Worm (Caenorhabditis elegans) whole organism, young adult: Measurements from ENCODE around the gene F26A10.2.

Experiments
- F23B12.7 ChIP-seq: sonication (generic microtip); optimal IDR thresholded peaks from 2 replicates; lab custom pipeline; 2017; ENCODE audit warnings: missing genetic modification characterization, mild to moderate bottlenecking, missing compliant biosample characterization, antibody characterized with exemption, moderate library complexity; ENCODE audit not compliant: insufficient read depth
- F33H1.4 ChIP-seq: fragments of 200-800 bp; sonication (Bioruptor generic); IDR thresholded peaks from 2 replicates; pipeline ENCODE4 v1.3.6; 2022; ENCODE audit warnings: missing genetic modification reagents, missing genetic modification characterization, missing compliant biosample characterization
- F37B4.10 ChIP-seq: fragments of 200-800 bp; sonication (Bioruptor generic); IDR thresholded peaks from 2 replicates; pipeline ENCODE4 v1.3.6; 2022; ENCODE audit warnings: missing genetic modification characterization, missing compliant biosample characterization
- F55B11.4 ChIP-seq: sonication (generic microtip); optimal IDR thresholded peaks from 2 replicates; lab custom pipeline; 2016; ENCODE audit warnings: missing compliant biosample characterization, missing genetic modification characterization, borderline replicate concordance; ENCODE audit not compliant: insufficient read depth
- ceh-27 ChIP-seq: fragments of 200-800 bp; sonication (Bioruptor generic); optimal IDR thresholded peaks from 2 replicates; lab custom pipeline; 2018; ENCODE audit warnings: mild to moderate bottlenecking, missing genetic modification characterization, moderate library complexity, missing compliant biosample characterization
- egrh-3 ChIP-seq: fragments of 200-800 bp; sonication (Bioruptor generic); IDR thresholded peaks from 2 replicates; pipeline ENCODE4 v1.3.6; 2022; ENCODE audit warnings: missing genetic modification reagents, missing genetic modification characterization, missing compliant biosample characterization
- lag-1 ChIP-seq: fragments of 200-800 bp; sonication (Bioruptor generic); IDR thresholded peaks from 2 replicates; pipeline ENCODE4 v1.3.6; 2022; ENCODE audit warnings: missing genetic modification reagents, missing genetic modification characterization, missing compliant biosample characterization
- lin-26 ChIP-seq: fragments of 200-800 bp; sonication (Bioruptor generic); IDR thresholded peaks from 2 replicates; pipeline ENCODE4 v1.3.6; 2022; ENCODE audit warnings: missing genetic modification reagents, missing genetic modification characterization, missing compliant biosample characterization
- madf-10 ChIP-seq: sonication (generic microtip); optimal IDR thresholded peaks from 2 replicates; lab custom pipeline; 2016; ENCODE audit warnings: mild to moderate bottlenecking, missing genetic modification characterization, missing compliant biosample characterization
- pbrm-1 ChIP-seq: fragments of 200-800 bp; sonication (Bioruptor generic); IDR thresholded peaks from 2 replicates; pipeline ENCODE4 v1.3.6; 2022; ENCODE audit warnings: missing genetic modification reagents, missing genetic modification characterization, missing compliant biosample characterization
- sea-2 ChIP-seq: fragments of 200-800 bp; sonication (Bioruptor generic); IDR thresholded peaks from 2 replicates; pipeline ENCODE4 v1.3.6; 2022; ENCODE audit warnings: missing genetic modification characterization, missing compliant biosample characterization
- snpc-1.1 ChIP-seq: sonication (generic microtip); optimal IDR thresholded peaks from 2 replicates; lab custom pipeline; 2017; ENCODE audit warnings: missing genetic modification characterization, mild to moderate bottlenecking, missing compliant biosample characterization, antibody characterized with exemption, moderate library complexity, missing genotype, missing genetic modification reagents; ENCODE audit not compliant: insufficient read depth
- snpc-3.4 ChIP-seq: sonication (generic microtip); optimal IDR thresholded peaks from 2 replicates; lab custom pipeline; 2017; ENCODE audit warnings: missing genetic modification characterization, mild to moderate bottlenecking, missing compliant biosample characterization, antibody characterized with exemption, moderate library complexity, missing genotype, missing genetic modification reagents
- ztf-6 ChIP-seq: fragments of 200-800 bp; sonication (Bioruptor generic); IDR thresholded peaks from 2 replicates; pipeline ENCODE4 v1.3.6; 2022; ENCODE audit warnings: missing genetic modification reagents, missing genetic modification characterization, missing compliant biosample characterization

- no peak for TF ChIP-seq F37B4.10 (GFP tag; lab: Robert Waterston, UW)
- no peak for TF ChIP-seq egrh-3 (GFP tag; lab: Robert Waterston, UW)
- TF ChIP-seq lin-26 (GFP tag; lab: Robert Waterston, UW) = no peak
- no peak for TF ChIP-seq snpc-1.1 (tag; lab: Kevin White, UChicago)
- no peak for TF ChIP-seq pbrm-1
- TF ChIP-seq sea-2 = no peak
- no peak for TF ChIP-seq madf-10 (tag; lab: Kevin White, UChicago)
- TF ChIP-seq F55B11.4 (tag; lab: Kevin White, UChicago) = no peak
- TF ChIP-seq ztf-6 (GFP tag; lab: Robert Waterston, UW) = no peak
- TF ChIP-seq lag-1 (GFP tag; lab: Robert Waterston, UW) = no peak
- no peak for TF ChIP-seq ceh-27 (GFP tag; lab: Kevin White, UChicago)
- TF ChIP-seq snpc-3.4 (tag; lab: Kevin White, UChicago) = no peak
- no peak for TF ChIP-seq F23B12.7 (tag; lab: Kevin White, UChicago)
- no peak for TF ChIP-seq F33H1.4
Measured at ce11 chrX:7593931-7594544, 51.2 kb downstream of the F26A10.2 start.
